Fruit fly (Drosophila melanogaster) whole organism, prepupa: Measurements from ENCODE around the gene blot.
A peak's percentile ranks its signal among the peaks of the same experiment; 100 is the strongest.

Source experiments
- CG10631 ChIP-seq: fragments of 200-800 bp; sonication (Bioruptor generic); optimal IDR thresholded peaks from 2 replicates; lab custom pipeline; 2016; ENCODE audit warnings: missing biosample characterization, missing genetic modification characterization
- CG10669 ChIP-seq: fragments of 200-800 bp; sonication (Bioruptor generic); optimal IDR thresholded peaks from 3 replicates; lab custom pipeline; 2018; ENCODE audit warnings: missing biosample characterization, mild to moderate bottlenecking, missing genetic modification characterization, moderate library complexity
- CG11762 ChIP-seq: fragments of 200-800 bp; sonication (Bioruptor generic); optimal IDR thresholded peaks from 3 replicates; lab custom pipeline; 2016; ENCODE audit warnings: missing biosample characterization, missing genetic modification characterization; ENCODE audit not compliant: insufficient read depth
- CG11902 ChIP-seq: fragments of 200-800 bp; sonication (Bioruptor generic); optimal IDR thresholded peaks from 3 replicates; lab custom pipeline; 2016; ENCODE audit warnings: missing biosample characterization, missing genetic modification characterization
- CG15336 ChIP-seq: fragments of 200-800 bp; sonication (Bioruptor generic); IDR thresholded peaks from 2 replicates; pipeline ENCODE4 v1.3.6; 2022; ENCODE audit warnings: missing biosample characterization, missing genetic modification characterization
- CG1621 ChIP-seq: fragments of 200-800 bp; sonication (Bioruptor generic); optimal IDR thresholded peaks from 3 replicates; lab custom pipeline; 2018; ENCODE audit warnings: missing biosample characterization, mild to moderate bottlenecking, missing genetic modification characterization
- CG3032 ChIP-seq: fragments of 200-800 bp; optimal IDR thresholded peaks from 2 replicates; lab custom pipeline; 2019; ENCODE audit warnings: missing biosample characterization, mild to moderate bottlenecking, missing genetic modification characterization, moderate library complexity
- CG31627 ChIP-seq: fragments of 200-800 bp; sonication (Bioruptor generic); optimal IDR thresholded peaks from 3 replicates; lab custom pipeline; 2016; ENCODE audit warnings: missing biosample characterization, missing genetic modification characterization
- CG32006 ChIP-seq: fragments of 200-800 bp; sonication (Bioruptor generic); optimal IDR thresholded peaks from 3 replicates; lab custom pipeline; 2017; ENCODE audit warnings: missing biosample characterization, mild to moderate bottlenecking, missing genetic modification characterization
- CG34406 ChIP-seq: fragments of 200-800 bp; sonication (Bioruptor generic); optimal IDR thresholded peaks from 3 replicates; lab custom pipeline; 2016; ENCODE audit warnings: missing biosample characterization, missing genetic modification characterization
- CG3919 ChIP-seq: fragments of 200-800 bp; sonication (Bioruptor generic); optimal IDR thresholded peaks from 3 replicates; lab custom pipeline; 2016; ENCODE audit warnings: missing biosample characterization, missing genetic modification characterization
- CG4318 ChIP-seq: fragments of 200-800 bp; sonication (Bioruptor generic); optimal IDR thresholded peaks from 3 replicates; lab custom pipeline; 2017; ENCODE audit warnings: missing biosample characterization, mild to moderate bottlenecking, missing genetic modification characterization
- CG6163 ChIP-seq: fragments of 200-800 bp; sonication (Bioruptor generic); IDR thresholded peaks from 3 replicates; pipeline ENCODE4 v1.3.6; 2022; ENCODE audit warnings: missing biosample characterization, missing genetic modification characterization
- CG6276 ChIP-seq: fragments of 200-800 bp; sonication (Bioruptor generic); optimal IDR thresholded peaks from 2 replicates; lab custom pipeline; 2017; ENCODE audit warnings: missing biosample characterization, mild to moderate bottlenecking, missing genetic modification characterization
- CG6808 ChIP-seq: fragments of 200-800 bp; sonication (Bioruptor generic); optimal IDR thresholded peaks from 3 replicates; lab custom pipeline; 2017; ENCODE audit warnings: missing biosample characterization, missing genetic modification characterization, mild to moderate bottlenecking, moderate library complexity, missing genetic modification reagents
- CG6854 ChIP-seq: fragments of 200-800 bp; sonication (Bioruptor generic); optimal IDR thresholded peaks from 2 replicates; lab custom pipeline; 2017; ENCODE audit warnings: missing biosample characterization, mild to moderate bottlenecking, missing genetic modification characterization
- CG8119 ChIP-seq: fragments of 200-800 bp; sonication (Bioruptor generic); IDR thresholded peaks from 3 replicates; pipeline ENCODE4 v1.3.6; 2022; ENCODE audit warnings: missing biosample characterization, missing genetic modification characterization
- CG8632 ChIP-seq: fragments of 200-800 bp; sonication (Bioruptor generic); optimal IDR thresholded peaks from 3 replicates; lab custom pipeline; 2016; ENCODE audit warnings: missing biosample characterization, missing genetic modification characterization
- CG9139 ChIP-seq: fragments of 200-800 bp; sonication (Bioruptor generic); optimal IDR thresholded peaks from 3 replicates; lab custom pipeline; 2017; ENCODE audit warnings: missing biosample characterization, mild to moderate bottlenecking, missing genetic modification characterization
- Eip75B ChIP-seq: fragments of 200-800 bp; sonication (Bioruptor generic); optimal IDR thresholded peaks from 3 replicates; lab custom pipeline; 2016; ENCODE audit warnings: missing biosample characterization, missing genetic modification characterization
- Eip78C ChIP-seq: fragments of 200-800 bp; sonication (Bioruptor generic); peaks from one replicate; lab custom pipeline; 2016; ENCODE audit warnings: missing biosample characterization, missing genetic modification characterization
- Eip93F ChIP-seq: fragments of 200-800 bp; sonication (Bioruptor generic); optimal IDR thresholded peaks from 2 replicates; lab custom pipeline; 2016; ENCODE audit warnings: missing biosample characterization, mild to moderate bottlenecking, missing genetic modification characterization
- Ets21C ChIP-seq: fragments of 200-800 bp; sonication (Bioruptor generic); optimal IDR thresholded peaks from 3 replicates; lab custom pipeline; 2016; ENCODE audit warnings: missing biosample characterization, missing genetic modification characterization
- Ets96B ChIP-seq: fragments of 200-800 bp; optimal IDR thresholded peaks from 2 replicates; lab custom pipeline; 2019; ENCODE audit warnings: missing biosample characterization, mild to moderate bottlenecking, missing genetic modification characterization, moderate library complexity
- Hr38 ChIP-seq: sonication (Bioruptor generic); optimal IDR thresholded peaks from 2 replicates; lab custom pipeline; 2016; ENCODE audit warnings: missing biosample characterization, missing genetic modification characterization
- Hr39 ChIP-seq: fragments of 200-800 bp; sonication (Bioruptor generic); optimal IDR thresholded peaks from 2 replicates; lab custom pipeline; 2016; ENCODE audit warnings: missing biosample characterization, missing genetic modification characterization
- Hr4 ChIP-seq: fragments of 200-800 bp; sonication (Bioruptor generic); optimal IDR thresholded peaks from 3 replicates; lab custom pipeline; 2016; ENCODE audit warnings: missing biosample characterization, missing genetic modification characterization
- Lpt ChIP-seq: fragments of 200-800 bp; sonication (Bioruptor generic); optimal IDR thresholded peaks from 3 replicates; lab custom pipeline; 2016; ENCODE audit warnings: missing biosample characterization, missing genetic modification characterization
- Met ChIP-seq: fragments of 200-800 bp; sonication (Bioruptor generic); optimal IDR thresholded peaks from 3 replicates; lab custom pipeline; 2016; ENCODE audit warnings: missing biosample characterization, missing genetic modification characterization
- OdsH ChIP-seq: fragments of 200-800 bp; sonication (Bioruptor generic); optimal IDR thresholded peaks from 3 replicates; lab custom pipeline; 2016; ENCODE audit warnings: missing biosample characterization, missing genetic modification characterization
- Smox ChIP-seq: fragments of 200-800 bp; sonication (Bioruptor generic); optimal IDR thresholded peaks from 3 replicates; lab custom pipeline; 2016; ENCODE audit warnings: missing biosample characterization, missing genetic modification characterization
- Sox102F ChIP-seq: fragments of 200-800 bp; sonication (Bioruptor generic); optimal IDR thresholded peaks from 2 replicates; lab custom pipeline; 2016; ENCODE audit warnings: missing biosample characterization, mild to moderate bottlenecking, missing genetic modification characterization
- Sox15 ChIP-seq: fragments of 200-800 bp; sonication (Bioruptor generic); optimal IDR thresholded peaks from 3 replicates; lab custom pipeline; 2016; ENCODE audit warnings: missing biosample characterization, missing genetic modification characterization
- achi ChIP-seq: fragments of 200-800 bp; sonication (Bioruptor generic); optimal IDR thresholded peaks from 3 replicates; lab custom pipeline; 2016; ENCODE audit warnings: missing biosample characterization, missing genetic modification characterization
- acj6 ChIP-seq: fragments of 200-800 bp; sonication (Bioruptor generic); optimal IDR thresholded peaks from 3 replicates; lab custom pipeline; 2016; ENCODE audit warnings: missing biosample characterization, missing genetic modification characterization
- cyc ChIP-seq: fragments of 200-800 bp; sonication (Bioruptor generic); optimal IDR thresholded peaks from 3 replicates; lab custom pipeline; 2016; ENCODE audit warnings: missing biosample characterization, missing genetic modification characterization
- dac ChIP-seq: fragments of 200-800 bp; sonication (Bioruptor generic); optimal IDR thresholded peaks from 2 replicates; lab custom pipeline; 2017; ENCODE audit warnings: missing biosample characterization, mild to moderate bottlenecking, missing genetic modification characterization
- dsx ChIP-seq: fragments of 200-800 bp; optimal IDR thresholded peaks from 3 replicates; lab custom pipeline; 2019; ENCODE audit warnings: missing biosample characterization, mild to moderate bottlenecking, missing genetic modification characterization, moderate library complexity; ENCODE audit not compliant: poor library complexity, severe bottlenecking
- eg ChIP-seq: fragments of 200-800 bp; sonication (Bioruptor generic); IDR thresholded peaks from 3 replicates; pipeline ENCODE4 v1.3.6; 2022; ENCODE audit warnings: missing biosample characterization, missing genetic modification characterization
- esn ChIP-seq: fragments of 200-800 bp; sonication (Bioruptor generic); optimal IDR thresholded peaks from 2 replicates; lab custom pipeline; 2016; ENCODE audit warnings: missing biosample characterization, mild to moderate bottlenecking, missing genetic modification characterization, moderate library complexity
- fd85E ChIP-seq: fragments of 200-800 bp; sonication (Bioruptor generic); optimal IDR thresholded peaks from 3 replicates; lab custom pipeline; 2016; ENCODE audit warnings: missing biosample characterization, missing genetic modification characterization
- fkh ChIP-seq: fragments of 200-800 bp; sonication (Bioruptor generic); optimal IDR thresholded peaks from 3 replicates; lab custom pipeline; 2017; ENCODE audit warnings: missing biosample characterization, mild to moderate bottlenecking, missing genetic modification characterization, moderate library complexity
- lz ChIP-seq: fragments of 200-800 bp; sonication (Bioruptor generic); optimal IDR thresholded peaks from 3 replicates; lab custom pipeline; 2016; ENCODE audit warnings: missing biosample characterization, missing genetic modification characterization
- net ChIP-seq: fragments of 200-800 bp; sonication (Bioruptor generic); optimal IDR thresholded peaks from 3 replicates; lab custom pipeline; 2016; ENCODE audit warnings: missing biosample characterization, missing genetic modification characterization
- salr ChIP-seq, 2 experiments: fragments of 200-800 bp; sonication (Bioruptor generic); optimal IDR thresholded peaks; 3 replicates each; lab custom pipeline; 2016 to 2018; ENCODE audit warnings: missing biosample characterization in 2 of 2, missing genetic modification characterization in 2 of 2, mild to moderate bottlenecking in 1 of 2
- spab ChIP-seq: fragments of 200-800 bp; sonication (Bioruptor generic); optimal IDR thresholded peaks from 2 replicates; lab custom pipeline; 2017; ENCODE audit warnings: missing biosample characterization, mild to moderate bottlenecking, missing genetic modification characterization, missing genetic modification reagents
- ss ChIP-seq, 2 experiments: fragments of 200-800 bp; sonication (Bioruptor generic); optimal IDR thresholded peaks; 2 replicates in 1 of 2; 3 replicates in 1 of 2; lab custom pipeline; 2017 to 2018; ENCODE audit warnings: mild to moderate bottlenecking in 2 of 2, missing biosample characterization in 2 of 2, missing genetic modification characterization in 2 of 2, moderate library complexity in 1 of 2
- svp ChIP-seq: fragments of 200-800 bp; sonication (Bioruptor generic); peaks from one replicate; lab custom pipeline; 2016; ENCODE audit warnings: missing biosample characterization, missing genetic modification characterization
- topi ChIP-seq: fragments of 200-800 bp; sonication (Bioruptor generic); optimal IDR thresholded peaks from 3 replicates; lab custom pipeline; 2016; ENCODE audit warnings: missing biosample characterization, missing genetic modification characterization
- vri ChIP-seq: fragments of 200-800 bp; sonication (Bioruptor generic); optimal IDR thresholded peaks from 3 replicates; lab custom pipeline; 2016; ENCODE audit warnings: missing biosample characterization, mild to moderate bottlenecking, missing genetic modification characterization

blot gene

DNA sequence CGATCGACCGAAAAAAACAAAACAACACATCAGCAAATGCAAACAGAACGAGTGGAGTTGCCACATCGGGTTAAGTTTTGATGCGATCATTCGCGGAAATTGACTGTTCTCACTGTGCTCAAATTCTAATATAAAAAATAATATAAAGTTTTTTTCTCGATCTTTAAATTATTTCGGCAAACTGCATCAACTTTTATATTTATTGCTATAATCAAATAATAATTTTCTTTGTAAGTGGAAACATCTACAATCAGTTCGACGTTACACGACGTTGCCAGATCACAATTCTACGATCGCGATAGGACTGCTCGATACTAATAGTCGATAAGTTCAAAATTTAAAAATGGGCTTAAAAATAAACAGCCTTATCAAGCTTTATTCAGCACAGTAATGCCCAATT, 7.5 kb upstream of the blot start, which contains the start of gene Gorab (continued):
- peak; percentile 79 for TF ChIP-seq CG8632 (GFP tag; lab: Kevin White, UChicago)
- TF ChIP-seq CG8119 (GFP tag; lab: Robert Waterston, UW), result peak; percentile 84
- TF ChIP-seq Eip75B, result peak; percentile 70
- peak; percentile 67 for TF ChIP-seq vri
- TF ChIP-seq salr (GFP tag; optimal IDR thresholded peaks at IDR 0.05; lab: Kevin White, UChicago), result peak; percentile 52 to 70
- peak; percentile 52 for TF ChIP-seq spab (GFP tag; lab: Kevin White, UChicago)
- peak; percentile 7 for TF ChIP-seq Hr38 (GFP tag; lab: Kevin White, UChicago)
- TF ChIP-seq CG6276, result peak; percentile 49
- peak; percentile 76 for TF ChIP-seq Sox102F (GFP tag; lab: Kevin White, UChicago)
- TF ChIP-seq CG10669 (GFP tag; lab: Kevin White, UChicago), result peak; percentile 82
- no peak for TF ChIP-seq CG6854 (GFP tag; lab: Kevin White, UChicago)
- TF ChIP-seq CG4318 (GFP tag; lab: Kevin White, UChicago), result peak; percentile 81
- TF ChIP-seq fkh (GFP tag; lab: Kevin White, UChicago), result peak; percentile 98
- peak; percentile 87 for TF ChIP-seq CG3919 (GFP tag; lab: Kevin White, UChicago)
- peak; percentile 83 for TF ChIP-seq esn (GFP tag; lab: Kevin White, UChicago)
- peak; percentile 91 for TF ChIP-seq OdsH (GFP tag; lab: Kevin White, UChicago)
- TF ChIP-seq Eip78C, result peak; percentile 90
- peak; percentile 51 for TF ChIP-seq CG1621
- peak; percentile 81 for TF ChIP-seq CG34406 (GFP tag; lab: Kevin White, UChicago)
- peak; percentile 79 for TF ChIP-seq CG10631 (GFP tag; lab: Kevin White, UChicago)
- TF ChIP-seq net (GFP tag; lab: Kevin White, UChicago), result peak; percentile 70
- TF ChIP-seq lz, result peak; percentile 82
- TF ChIP-seq cyc (GFP tag; lab: Kevin White, UChicago), result peak; percentile 90
- peak; percentile 86 for TF ChIP-seq achi
- peak; percentile 87 for TF ChIP-seq CG32006
- no peak for TF ChIP-seq CG9139 (GFP tag; lab: Kevin White, UChicago)
- TF ChIP-seq Smox (GFP tag; lab: Kevin White, UChicago), result peak; percentile 85

DNA sequence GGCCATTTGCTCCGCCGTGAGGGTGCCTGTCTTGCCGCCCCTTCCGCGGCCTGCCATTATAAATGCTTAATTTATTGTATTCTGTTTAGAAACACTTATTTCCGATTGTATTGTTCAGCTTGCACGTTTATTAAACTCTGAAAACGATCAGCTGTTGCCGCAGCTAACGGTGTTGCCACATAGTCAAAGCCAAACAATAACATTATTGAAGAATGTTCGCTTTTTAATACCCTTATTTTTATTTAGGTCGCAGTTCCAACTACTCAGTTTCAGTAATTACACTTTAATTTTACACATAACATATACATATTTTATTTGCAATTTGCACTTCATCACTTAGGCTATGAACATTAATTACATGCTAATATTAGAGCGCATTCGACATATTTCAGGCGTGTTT, 5.7 kb upstream of the blot start, which contains the start of gene Polr3G:
Gene Polr3G (minus strand): TSS at position 118 of the 400 bp plus-strand sequence.
- peak; percentile 16 for TF ChIP-seq Hr39 (GFP tag; lab: Kevin White, UChicago)
- peak; percentile 35 for TF ChIP-seq Met
- TF ChIP-seq cyc (GFP tag; lab: Kevin White, UChicago), result no peak
- no peak for TF ChIP-seq CG10631 (GFP tag; lab: Kevin White, UChicago)
- no peak for TF ChIP-seq CG1621
- TF ChIP-seq Hr4 (GFP tag; lab: Kevin White, UChicago), result peak; percentile 37
- no peak for TF ChIP-seq CG34406 (GFP tag; lab: Kevin White, UChicago)
- no peak for TF ChIP-seq CG11902
- TF ChIP-seq CG11762, result no peak
- peak; percentile 27 for TF ChIP-seq Ets21C (GFP tag; lab: Kevin White, UChicago)
- no peak for TF ChIP-seq CG6854 (GFP tag; lab: Kevin White, UChicago)
- TF ChIP-seq Sox15 (GFP tag; lab: Kevin White, UChicago), result no peak
- TF ChIP-seq dac (GFP tag; lab: Kevin White, UChicago), result no peak
- no peak for TF ChIP-seq acj6
- no peak for TF ChIP-seq Eip93F
- TF ChIP-seq achi, result no peak
- TF ChIP-seq CG3032, result no peak
- TF ChIP-seq fd85E, result no peak
- TF ChIP-seq net (GFP tag; lab: Kevin White, UChicago), result no peak
- TF ChIP-seq Lpt (GFP tag; lab: Kevin White, UChicago), result no peak
- TF ChIP-seq esn (GFP tag; lab: Kevin White, UChicago), result peak; percentile 34
- TF ChIP-seq topi (GFP tag; lab: Kevin White, UChicago), result peak; percentile 18
- no peak for TF ChIP-seq ss (GFP tag; optimal IDR thresholded peaks at IDR 0.05; lab: Kevin White, UChicago)
- no peak for TF ChIP-seq eg (GFP tag; lab: Robert Waterston, UW)
- peak; percentile 25 for TF ChIP-seq Sox102F (GFP tag; lab: Kevin White, UChicago)
- TF ChIP-seq CG8632 (GFP tag; lab: Kevin White, UChicago), result no peak
- TF ChIP-seq dsx (GFP tag; lab: Kevin White, UChicago), result no peak
- TF ChIP-seq CG31627 (GFP tag; lab: Kevin White, UChicago), result peak; percentile 17
- TF ChIP-seq CG6276, result no peak
- no peak for TF ChIP-seq salr (GFP tag; optimal IDR thresholded peaks at IDR 0.05; lab: Kevin White, UChicago)
- peak; percentile 34 for TF ChIP-seq svp (GFP tag; lab: Kevin White, UChicago)
- TF ChIP-seq Ets96B (tag; lab: Kevin White, UChicago), result no peak
- no peak for TF ChIP-seq CG15336 (GFP tag; lab: Robert Waterston, UW)
- no peak for TF ChIP-seq CG6808 (GFP tag; lab: Kevin White, UChicago)
- TF ChIP-seq CG6163, result no peak
